Fruit fly (Drosophila melanogaster) whole organism, larva: ENCODE measurements around the gene CG43679.

ENCODE experiments used
- noc ChIP-seq: fragments of 200-800 bp; sonication (Bioruptor generic); optimal IDR thresholded peaks from 3 replicates; lab custom pipeline; 2019; ENCODE audit warnings: missing biosample characterization, mild to moderate bottlenecking, missing genetic modification characterization, moderate library complexity

The CG43679 gene

DNA sequence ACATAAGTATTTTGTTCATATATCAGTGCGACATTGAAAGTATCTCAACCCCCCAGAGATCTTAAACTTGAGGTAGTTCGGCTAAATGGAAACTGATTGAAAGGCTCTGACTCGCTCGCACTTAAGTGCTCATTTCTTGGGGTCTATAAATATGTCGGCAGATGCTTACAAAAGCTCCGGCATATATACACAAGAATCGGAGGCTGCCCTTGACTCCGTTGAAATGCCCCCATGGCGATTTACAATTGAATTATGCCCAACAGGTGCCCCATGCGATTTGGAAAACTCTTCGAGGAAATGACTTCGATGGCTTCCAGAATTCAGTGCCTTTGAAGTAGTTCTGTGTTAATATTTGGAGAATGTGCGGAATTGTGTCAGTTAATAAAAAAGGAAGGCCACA lies 22.5 kb upstream of the CG43679 start:
- no peak for TF ChIP-seq noc (tag; lab: Kevin White, UChicago)

DNA sequence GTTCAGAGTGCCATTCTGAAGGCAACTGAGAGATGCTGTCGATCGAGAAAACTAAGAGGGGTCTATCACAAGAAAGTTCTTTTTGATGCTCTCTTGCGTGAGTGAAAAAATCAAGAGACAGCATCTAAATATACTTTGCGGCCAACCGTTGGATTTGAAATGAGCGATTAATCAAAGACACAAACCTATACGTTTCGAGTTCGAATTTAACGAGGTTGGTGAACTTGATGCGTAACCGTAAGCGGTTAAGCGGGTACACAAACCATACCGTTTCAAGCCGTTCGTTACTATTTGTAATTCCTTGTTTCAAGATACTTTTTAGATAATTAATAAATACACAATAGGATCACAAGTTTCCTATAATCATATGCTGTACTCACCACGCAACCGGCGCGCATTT lies 20.9 kb upstream of the CG43679 start:
- TF ChIP-seq noc (tag; lab: Kevin White, UChicago) = no peak

- TF ChIP-seq noc (tag; lab: Kevin White, UChicago) = no peak
Observed at dm6 chr3L:15064877-15065276, 13.7 kb upstream of the CG43679 start, which contains the start of gene Sytbeta. Sytbeta (minus strand) TSS chr3L:15064977.

- no peak for TF ChIP-seq noc (tag; lab: Kevin White, UChicago)
Observed at dm6 chr3L:15061605-15062004, 10.4 kb upstream of the CG43679 start, which contains the start of gene CG13460. CG13460 (minus strand) TSS chr3L:15061705.

- no peak for TF ChIP-seq noc (tag; lab: Kevin White, UChicago)
Observed at dm6 chr3L:15054477-15054876, 3.3 kb upstream of the CG43679 start, which contains the start of gene EAChm. EAChm (plus strand) TSS chr3L:15054777.

DNA sequence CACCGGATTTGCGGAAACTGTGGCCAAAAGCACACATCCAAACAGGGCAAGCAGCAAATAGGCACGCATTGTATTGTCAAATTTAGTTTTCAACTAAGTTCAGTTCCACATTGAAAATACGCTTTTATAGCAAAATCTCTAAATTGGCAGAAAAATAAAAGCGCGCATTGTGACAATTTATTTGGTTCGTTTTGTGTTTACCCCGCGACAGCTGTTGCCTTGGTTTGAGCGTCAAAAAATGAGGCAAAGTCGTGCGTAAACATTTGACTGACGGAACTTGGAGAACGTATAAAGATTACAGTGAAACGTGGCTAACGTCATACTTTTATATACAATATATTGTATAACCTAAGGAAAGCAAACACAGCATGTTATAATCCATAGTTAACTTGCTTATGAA lies 2.8 kb upstream of the CG43679 start, which contains the start of gene CG18649:
CG18649 (minus strand) TSS at position 101 of the 400 bp plus-strand sequence.
- TF ChIP-seq noc (tag; lab: Kevin White, UChicago) = no peak

dm6 chr3L:15053251-15053650 lies 2.0 kb upstream of the CG43679 start, which contains the start of gene CG43680:
CG43680 (minus strand) TSS chr3L:15053351.
- TF ChIP-seq noc (tag; lab: Kevin White, UChicago) = no peak

DNA sequence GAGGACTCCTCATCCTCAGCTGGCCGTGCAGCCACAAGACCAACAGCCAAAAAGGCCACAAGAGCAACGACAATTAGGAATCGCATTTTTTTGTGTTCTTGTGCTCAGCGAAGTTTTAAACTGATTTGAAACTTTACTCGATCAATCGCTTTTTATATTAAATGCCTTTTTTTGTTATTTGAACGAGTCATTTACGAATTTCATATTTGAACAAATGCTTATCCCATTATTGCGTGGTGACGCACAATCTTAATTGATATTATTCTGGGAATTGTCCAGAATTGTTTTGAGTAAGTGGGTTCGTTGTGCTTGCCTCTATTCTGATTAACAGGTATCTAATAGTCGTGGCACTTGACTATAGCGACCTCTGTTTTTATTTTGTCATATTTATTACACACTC lies 1.2 kb upstream of the CG43679 start, which contains the start of gene CG13461:
CG13461 (minus strand) TSS at position 101 of the 400 bp plus-strand sequence.
- no peak for TF ChIP-seq noc (tag; lab: Kevin White, UChicago)

DNA sequence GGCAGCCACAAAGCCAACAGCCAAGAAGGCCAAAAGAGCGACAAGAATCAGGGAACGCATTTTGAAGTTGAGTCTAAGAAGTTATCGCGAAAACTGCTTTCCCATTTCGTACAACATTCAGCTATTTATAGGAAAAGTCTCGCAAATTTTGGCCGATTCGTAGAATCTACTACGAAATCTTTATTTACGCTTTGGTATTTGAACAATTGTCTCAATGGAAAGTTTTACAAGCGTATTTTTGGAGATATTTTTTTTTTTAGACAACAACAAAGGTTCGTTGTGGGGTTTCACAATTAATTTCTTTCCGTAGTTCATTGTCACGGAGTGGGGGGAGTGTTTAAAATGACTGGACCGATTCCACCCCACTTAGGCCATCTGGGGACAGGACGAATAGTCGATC lies 519 bp downstream of the CG43679 start, which contains the start of gene CG12310:
CG12310 (minus strand) TSS at position 101 of the 400 bp plus-strand sequence.
- no peak for TF ChIP-seq noc (tag; lab: Kevin White, UChicago)

DNA sequence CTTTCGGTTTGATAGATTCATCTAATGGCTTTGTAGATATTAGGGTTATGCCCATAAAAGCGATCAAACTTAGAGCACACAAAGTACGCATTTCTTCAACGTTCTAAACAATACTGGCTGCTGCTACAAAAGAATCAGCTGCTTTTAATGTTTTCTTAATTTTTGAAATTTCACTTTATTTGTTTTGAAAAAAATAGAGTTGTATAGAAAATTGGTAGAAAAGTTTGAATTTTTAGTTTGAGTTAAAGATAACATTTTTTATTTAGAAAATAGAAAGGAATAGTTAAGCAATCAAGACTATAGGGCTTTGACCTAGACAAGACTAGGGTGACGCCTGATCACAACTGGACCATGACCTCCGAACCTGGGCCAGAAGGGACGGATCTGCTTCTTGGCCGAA lies 1.1 kb downstream of the CG43679 start, which contains the start of gene CG18581:
CG18581 (minus strand) TSS at position 101 of the 400 bp plus-strand sequence.
- no peak for TF ChIP-seq noc (tag; lab: Kevin White, UChicago)

- no peak for TF ChIP-seq noc (tag; lab: Kevin White, UChicago)
Observed at dm6 chr3L:15049395-15049794, 1.8 kb downstream of the CG43679 start, which contains the start of gene CG43678. CG43678 (minus strand) TSS chr3L:15049495.

DNA sequence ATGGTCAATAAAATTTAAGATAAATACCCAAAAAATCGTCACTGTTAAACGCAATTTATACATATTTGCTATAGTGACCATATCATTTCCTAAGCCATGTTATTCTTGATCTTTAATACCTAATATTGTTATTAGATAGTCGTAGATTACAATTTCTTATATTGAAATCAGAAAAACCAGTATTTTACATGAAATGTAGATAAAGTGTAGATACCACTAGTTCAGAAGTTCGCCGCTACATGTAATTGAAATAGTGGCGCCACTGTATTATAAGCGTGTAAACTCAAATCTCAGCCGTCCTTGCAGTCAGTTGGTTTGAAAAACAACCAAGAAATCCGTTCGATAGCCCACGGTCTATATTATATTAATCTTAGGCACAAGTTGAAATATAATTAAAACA lies 3.1 kb downstream of the CG43679 start:
- no peak for TF ChIP-seq noc (tag; lab: Kevin White, UChicago)

dm6 chr3L:15047606-15048005 lies 3.6 kb downstream of the CG43679 start:
- TF ChIP-seq noc (tag; lab: Kevin White, UChicago) = no peak

dm6 chr3L:15045114-15045513 lies 6.1 kb downstream of the CG43679 start:
- no peak for TF ChIP-seq noc (tag; lab: Kevin White, UChicago)

dm6 chr3L:15043874-15044336 lies 7.3 kb downstream of the CG43679 start, which contains the start of gene ind:
ind (minus strand) TSS chr3L:15043924.
- no peak for TF ChIP-seq noc (tag; lab: Kevin White, UChicago)

dm6 chr3L:15043465-15043864 lies 7.8 kb downstream of the CG43679 start:
- TF ChIP-seq noc (tag; lab: Kevin White, UChicago) = no peak

- no peak for TF ChIP-seq noc (tag; lab: Kevin White, UChicago)
Observed at dm6 chr3L:15042470-15042869, 8.8 kb downstream of the CG43679 start, which contains the start of gene Rpn12R. Rpn12R (minus strand) TSS chr3L:15042570.
